Fruit fly (Drosophila melanogaster) whole organism, wandering third instar larva: ENCODE measurements around the gene dbf.

Source experiments
- Abd-B ChIP-seq: fragments of >200 bp; optimal IDR thresholded peaks from 2 replicates; lab custom pipeline; 2017; ENCODE audit warnings: missing biosample characterization, missing genetic modification characterization
- Dfd ChIP-seq: fragments of >200 bp; optimal IDR thresholded peaks from 2 replicates; lab custom pipeline; 2017; ENCODE audit warnings: missing biosample characterization, missing genetic modification characterization
- dl ChIP-seq, 2 experiments: fragments of 175-275, 200-275 bp in 1 of 2; fragments of 200-275 bp in 1 of 2; sonication (Bioruptor generic); optimal IDR thresholded peaks; lab custom pipeline; 2018; ENCODE audit warnings: mild to moderate bottlenecking in 2 of 2, missing biosample characterization in 2 of 2, missing genetic modification characterization in 2 of 2, moderate library complexity in 2 of 2; ENCODE audit not compliant: partially characterized antibody in 2 of 2, insufficient read depth in 1 of 2

dm6 chr2L:10608662-10609262 is 42.7 kb upstream of the dbf start:
- TF ChIP-seq Abd-B (no peak), dl (GFP tag; optimal IDR thresholded peaks at IDR 0.05; lab: Kevin White, UChicago; ENCODE audit: insufficient read depth in 1 of 2, partially characterized antibody in 2 of 2) (no peak), Dfd (GFP tag; lab: Kevin White, UChicago) (no peak)
